Fruit fly (Drosophila melanogaster): Measurements from ENCODE around the gene CG43675.

DNA sequence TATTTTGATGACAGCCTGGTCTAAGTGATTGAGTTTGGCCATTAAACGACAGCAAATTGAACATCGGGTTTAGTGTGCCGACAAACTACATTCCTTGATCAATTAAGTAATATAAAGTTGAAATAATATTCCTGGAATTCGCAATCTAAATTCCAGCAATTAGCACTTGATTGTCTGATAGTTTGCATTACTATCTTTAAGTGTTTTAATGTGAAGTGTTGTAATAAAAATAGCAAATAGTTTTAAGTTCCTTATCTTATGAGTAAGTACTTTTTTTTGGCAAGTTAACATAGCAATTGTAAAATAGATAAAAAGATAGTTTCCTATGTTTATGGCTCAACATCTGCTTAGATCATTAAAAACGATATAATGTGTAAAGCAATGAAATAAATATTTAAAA is 33.0 kb downstream of the CG43675 start:
- TF ChIP-seq fd96Ca (GFP tag; IDR thresholded peaks at IDR 0.05) (no peak), CG34367 (tag; optimal IDR thresholded peaks at IDR 0.05) (no peak)

Data from whole organism, pupa.